Worm (Caenorhabditis elegans): Measurements from ENCODE around the gene cnp-2.

ce11 chrII:12768167-12768712 lies 7.6 kb downstream of the cnp-2 start, which contains the start of the genes vps-2 and tiar-2:
- TF ChIP-seq ceh-39 (tag; optimal IDR thresholded peaks at IDR 0.05) (no peak), cnd-1 (tag; optimal IDR thresholded peaks at IDR 0.05) (no peak), mep-1 (tag; optimal IDR thresholded peaks at IDR 0.05) (no peak), ztf-11 (tag; optimal IDR thresholded peaks at IDR 0.05) (no peak), ces-1 (GFP tag; optimal IDR thresholded peaks at IDR 0.05) (peak; percentile 89)
